Fruit fly (Drosophila melanogaster) whole organism, adult: ENCODE data around the gene Nepl13.

Experiments
- CG11617 ChIP-seq: fragments of 200-800 bp; sonication (Bioruptor generic); optimal IDR thresholded peaks from 2 replicates; lab custom pipeline; 2017; ENCODE audit warnings: mild to moderate bottlenecking, missing biosample characterization, missing genetic modification reagents, missing genetic modification characterization
- CG12768 ChIP-seq: fragments of 200-800 bp; sonication (Bioruptor generic); optimal IDR thresholded peaks from 2 replicates; lab custom pipeline; 2017; ENCODE audit warnings: missing biosample characterization, missing genetic modification characterization, mild to moderate bottlenecking, moderate library complexity, missing genetic modification reagents
- CG14711 ChIP-seq: fragments of 200-800 bp; sonication (Bioruptor generic); optimal IDR thresholded peaks from 2 replicates; lab custom pipeline; 2018; ENCODE audit warnings: missing biosample characterization, mild to moderate bottlenecking, missing genetic modification characterization, moderate library complexity
- CG1620 ChIP-seq: fragments of 200-800 bp; sonication (Bioruptor generic); optimal IDR thresholded peaks from 2 replicates; lab custom pipeline; 2016; ENCODE audit warnings: missing biosample characterization, missing genetic modification characterization
- CG33017 ChIP-seq: fragments of 200-800 bp; sonication (Bioruptor generic); optimal IDR thresholded peaks from 2 replicates; lab custom pipeline; 2018; ENCODE audit warnings: missing biosample characterization, mild to moderate bottlenecking, missing genetic modification characterization, moderate library complexity
- CG5204 ChIP-seq: fragments of 200-800 bp; sonication (Bioruptor generic); optimal IDR thresholded peaks from 2 replicates; lab custom pipeline; 2016; ENCODE audit warnings: missing biosample characterization, missing genetic modification characterization
- CG7045 ChIP-seq: fragments of 200-800 bp; sonication (Bioruptor generic); optimal IDR thresholded peaks from 2 replicates; lab custom pipeline; 2017; ENCODE audit warnings: missing biosample characterization, mild to moderate bottlenecking, missing genetic modification characterization
- CG7101 ChIP-seq: fragments of 200-800 bp; sonication (Bioruptor generic); optimal IDR thresholded peaks from 2 replicates; lab custom pipeline; 2018; ENCODE audit warnings: missing biosample characterization, mild to moderate bottlenecking, missing genetic modification characterization, moderate library complexity
- Clk ChIP-seq: fragments of 200-800 bp; sonication (Bioruptor generic); optimal IDR thresholded peaks from 2 replicates; lab custom pipeline; 2017; ENCODE audit warnings: missing biosample characterization, missing genetic modification characterization
- Crg-1 ChIP-seq: fragments of 200-800 bp; sonication (Bioruptor generic); optimal IDR thresholded peaks from 2 replicates; lab custom pipeline; 2016; ENCODE audit warnings: missing biosample characterization, missing genetic modification characterization
- Hr96 ChIP-seq: fragments of 200-800 bp; sonication (Bioruptor generic); optimal IDR thresholded peaks from 2 replicates; lab custom pipeline; 2016; ENCODE audit warnings: missing biosample characterization, missing genetic modification characterization
- Mnt ChIP-seq: fragments of 200-800 bp; sonication (Bioruptor generic); optimal IDR thresholded peaks from 2 replicates; lab custom pipeline; 2016; ENCODE audit warnings: missing biosample characterization, mild to moderate bottlenecking, missing genetic modification characterization
- bab1 ChIP-seq: fragments of 200-800 bp; sonication (Bioruptor generic); optimal IDR thresholded peaks from 3 replicates; lab custom pipeline; 2019; ENCODE audit warnings: missing biosample characterization, mild to moderate bottlenecking, missing genetic modification characterization, moderate library complexity
- cic ChIP-seq: fragments of 200-800 bp; sonication (Bioruptor generic); optimal IDR thresholded peaks from 2 replicates; lab custom pipeline; 2017; ENCODE audit warnings: missing biosample characterization, mild to moderate bottlenecking, missing genetic modification characterization, moderate library complexity
- cnc ChIP-seq, 2 experiments: fragments of >200 bp; optimal IDR thresholded peaks; 2 replicates each; lab custom pipeline; 2017
- kay ChIP-seq: fragments of 200-800 bp; sonication (Bioruptor generic); peaks from one replicate; lab custom pipeline; 2016; ENCODE audit warnings: missing biosample characterization, missing genetic modification characterization, borderline replicate concordance
- ovo ChIP-seq: fragments of 200-800 bp; sonication (Bioruptor generic); optimal IDR thresholded peaks from 2 replicates; lab custom pipeline; 2016; ENCODE audit warnings: missing biosample characterization, missing genetic modification characterization
- pad ChIP-seq: fragments of 200-800 bp; sonication (Bioruptor generic); optimal IDR thresholded peaks from 3 replicates; lab custom pipeline; 2017; ENCODE audit warnings: missing biosample characterization, missing genetic modification characterization, mild to moderate bottlenecking, moderate library complexity, missing genetic modification reagents
- tj ChIP-seq: fragments of 200-800 bp; sonication (Bioruptor generic); optimal IDR thresholded peaks from 3 replicates; lab custom pipeline; 2017; ENCODE audit warnings: missing biosample characterization, mild to moderate bottlenecking, missing genetic modification characterization, moderate library complexity
- toe ChIP-seq: fragments of 200-800 bp; sonication (Bioruptor generic); optimal IDR thresholded peaks from 2 replicates; lab custom pipeline; 2016; ENCODE audit warnings: missing biosample characterization, missing genetic modification characterization

The Nepl13 gene

DNA sequence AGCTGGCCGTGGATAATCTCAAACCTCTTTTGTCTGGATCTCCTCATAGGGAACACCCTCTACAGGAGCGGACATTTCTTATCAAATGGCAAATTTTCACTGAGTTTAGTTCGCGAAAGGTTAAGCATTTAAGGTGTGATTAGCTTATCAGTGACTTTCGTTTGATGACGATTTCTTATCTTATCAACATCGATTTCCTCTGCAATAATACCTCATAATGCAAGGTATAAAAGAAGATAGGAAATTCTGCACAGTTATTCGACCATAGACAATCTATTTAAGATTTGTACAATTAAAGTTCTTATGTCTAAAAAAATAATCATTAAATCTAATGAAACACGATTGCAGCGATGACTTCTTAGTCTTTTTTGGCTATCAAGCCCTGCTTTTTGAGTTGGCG is 27.1 kb downstream of the Nepl13 start, which contains the start of gene Takl2:
Takl2 (minus strand) TSS at position 101 of the 400 bp plus-strand sequence.
- TF ChIP-seq CG11617 (GFP tag; lab: Kevin White, UChicago) (no peak), bab1 (GFP tag; lab: Kevin White, UChicago) (no peak), kay (no peak), CG1620 (no peak), CG7045 (GFP tag; lab: Kevin White, UChicago) (no peak), CG5204 (GFP tag; lab: Kevin White, UChicago) (no peak), Hr96 (GFP tag; lab: Kevin White, UChicago) (no peak)

- no peak for TF ChIP-seq CG33017 (tag; lab: Kevin White, UChicago)
- TF ChIP-seq CG5204 (GFP tag; lab: Kevin White, UChicago), result no peak
- TF ChIP-seq CG1620, result no peak
- TF ChIP-seq Clk, result no peak
- TF ChIP-seq toe (GFP tag; lab: Kevin White, UChicago), result no peak
- no peak for TF ChIP-seq CG14711 (tag; lab: Kevin White, UChicago)
- no peak for TF ChIP-seq tj
- TF ChIP-seq Hr96 (GFP tag; lab: Kevin White, UChicago), result no peak
- no peak for TF ChIP-seq Crg-1 (GFP tag; lab: Kevin White, UChicago)
- no peak for TF ChIP-seq CG11617 (GFP tag; lab: Kevin White, UChicago)
These were observed 27.9 kb downstream of the Nepl13 start for dm6 chr3R:22732995-22733394.

DNA sequence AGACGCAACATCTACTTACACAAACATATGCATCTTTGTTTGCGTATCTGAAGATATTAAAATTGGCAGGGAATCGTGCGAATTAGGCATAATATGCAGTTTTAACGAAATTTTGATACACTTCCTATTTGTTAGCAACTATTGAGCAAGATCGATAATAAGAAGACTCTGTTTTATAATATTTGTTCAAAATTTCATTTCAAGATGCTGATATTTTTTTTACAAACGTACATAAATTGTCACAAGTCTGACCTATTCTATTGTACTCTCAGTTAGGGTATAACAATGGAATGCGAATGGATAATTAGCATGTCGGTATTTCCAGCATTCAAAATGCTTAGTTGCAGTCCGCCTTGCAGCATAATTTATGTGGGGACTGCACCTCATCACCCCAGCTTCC is 33.0 kb downstream of the Nepl13 start:
- TF ChIP-seq toe (GFP tag; lab: Kevin White, UChicago) (no peak), pad (GFP tag; lab: Kevin White, UChicago) (no peak), CG1620 (no peak), Mnt (GFP tag; lab: Kevin White, UChicago) (no peak), tj (no peak), cnc (optimal IDR thresholded peaks at IDR 0.05; lab: Kevin White, UChicago) (no peak), CG7101 (tag; lab: Kevin White, UChicago) (no peak), Crg-1 (GFP tag; lab: Kevin White, UChicago) (no peak), Clk (no peak), ovo (GFP tag; lab: Kevin White, UChicago) (no peak), CG7045 (GFP tag; lab: Kevin White, UChicago) (no peak), CG12768 (GFP tag; lab: Kevin White, UChicago) (no peak), CG11617 (GFP tag; lab: Kevin White, UChicago) (no peak), CG5204 (GFP tag; lab: Kevin White, UChicago) (no peak), bab1 (GFP tag; lab: Kevin White, UChicago) (no peak), CG33017 (tag; lab: Kevin White, UChicago) (no peak), kay (no peak), Hr96 (GFP tag; lab: Kevin White, UChicago) (no peak), cic (GFP tag; lab: Kevin White, UChicago) (no peak), CG14711 (tag; lab: Kevin White, UChicago) (no peak)

DNA sequence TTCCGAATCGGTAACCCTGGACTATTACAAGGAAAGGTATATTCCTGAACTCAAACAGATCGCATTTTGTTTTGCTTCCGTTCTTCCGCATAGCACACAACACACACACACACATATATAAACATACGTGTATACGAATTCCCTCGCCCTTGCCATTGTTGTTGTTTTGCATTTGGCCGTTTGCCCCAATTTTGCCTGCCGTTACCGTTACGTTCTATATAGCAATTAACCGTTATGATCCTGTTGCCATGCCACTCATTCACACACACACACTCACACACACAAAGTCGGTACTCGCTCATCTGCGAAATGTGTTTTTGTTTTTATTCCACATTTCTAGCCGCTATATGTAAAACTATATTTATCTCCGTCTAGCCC is 33.4 kb downstream of the Nepl13 start:
- peak; percentile 86 for TF ChIP-seq ovo (GFP tag; lab: Kevin White, UChicago)
- TF ChIP-seq CG7045 (GFP tag; lab: Kevin White, UChicago), result no peak
- no peak for TF ChIP-seq bab1 (GFP tag; lab: Kevin White, UChicago)
- TF ChIP-seq cic (GFP tag; lab: Kevin White, UChicago), result peak; percentile 8
- TF ChIP-seq CG12768 (GFP tag; lab: Kevin White, UChicago), result no peak
- TF ChIP-seq tj, result peak; percentile 4
- TF ChIP-seq pad (GFP tag; lab: Kevin White, UChicago), result peak; percentile 88
- TF ChIP-seq toe (GFP tag; lab: Kevin White, UChicago), result no peak

DNA sequence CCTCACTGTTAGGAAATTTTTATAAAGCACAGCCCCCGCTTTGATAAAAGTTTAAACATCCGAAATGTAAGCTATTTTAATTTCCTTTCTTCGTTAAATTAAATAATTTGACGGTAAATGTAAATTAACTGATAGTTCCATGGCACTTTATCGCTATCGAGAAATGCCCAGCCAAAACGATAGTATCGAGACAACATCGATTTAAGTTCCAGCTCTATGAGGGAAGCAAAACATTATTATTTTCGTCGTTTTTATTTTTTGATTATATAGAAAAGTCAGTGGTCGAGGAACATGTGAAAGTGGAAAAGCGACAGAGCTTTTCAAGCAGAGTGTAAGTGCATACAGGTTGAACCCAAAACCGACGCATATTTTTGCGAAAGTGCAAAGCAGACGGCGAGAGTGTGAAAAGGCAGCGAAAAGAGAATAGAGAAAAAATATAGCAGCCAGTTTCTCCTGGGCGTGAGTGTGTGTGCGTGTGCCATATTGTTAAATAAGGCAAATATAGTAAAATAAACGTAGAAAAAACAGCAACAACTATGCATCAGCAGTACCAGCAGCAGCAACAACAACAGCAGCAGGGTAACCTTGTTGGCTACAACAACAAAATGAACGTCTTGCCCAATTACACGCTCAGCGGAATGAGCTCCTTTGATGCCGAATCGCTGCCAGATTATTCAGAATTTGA is 34.0 kb downstream of the Nepl13 start, which contains the start of gene CG45049:
CG45049 (plus strand) TSS at position 197 of the 685 bp plus-strand sequence.
- TF ChIP-seq ovo (GFP tag; lab: Kevin White, UChicago) (no peak), bab1 (GFP tag; lab: Kevin White, UChicago) (peak; percentile 23), tj (peak; percentile 34), cic (GFP tag; lab: Kevin White, UChicago) (peak; percentile 78)

DNA sequence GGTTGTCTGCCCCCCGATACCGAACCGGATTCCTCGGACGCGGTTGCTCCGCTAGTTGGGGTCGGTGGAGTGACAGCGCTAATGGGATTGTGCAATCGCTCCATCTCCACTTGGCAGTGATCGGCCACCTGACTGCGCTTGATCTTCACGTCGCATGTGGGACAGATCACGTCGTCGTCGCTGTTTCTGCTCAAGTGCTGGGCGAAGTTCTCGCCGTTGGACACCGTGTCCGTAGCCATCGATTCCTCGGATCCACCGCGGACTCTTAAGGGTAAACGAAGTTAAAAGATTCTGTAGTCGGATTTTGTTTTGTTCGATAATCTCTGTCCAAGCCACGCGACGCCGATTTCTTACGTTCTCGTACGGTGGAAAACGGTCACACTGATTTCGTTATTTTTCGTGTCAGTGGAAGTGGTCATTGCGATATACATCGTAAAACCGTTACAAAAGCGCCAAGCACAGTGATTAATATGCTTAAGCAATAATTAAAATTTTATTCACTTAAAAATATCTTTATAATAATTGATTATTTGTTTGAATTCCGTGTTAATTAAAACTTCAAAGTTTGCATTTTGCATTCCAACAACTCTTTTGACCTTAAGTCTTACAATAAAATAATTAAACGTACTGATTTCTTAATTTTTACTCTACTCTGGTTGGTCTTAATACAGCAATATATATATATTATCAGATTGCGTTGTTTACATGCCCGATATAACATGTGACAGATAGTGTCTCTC is 34.7 kb downstream of the Nepl13 start, which contains the start of gene RNF220:
RNF220 (minus strand) TSS at position 384 of the 740 bp plus-strand sequence.
- TF ChIP-seq CG33017 (tag; lab: Kevin White, UChicago), result no peak
- peak; percentile 62 for TF ChIP-seq Mnt (GFP tag; lab: Kevin White, UChicago)
- peak; percentile 39 for TF ChIP-seq CG1620
